Worm (Caenorhabditis elegans): ENCODE measurements around the gene gcy-6.

- no peak for TF ChIP-seq ama-1 (optimal IDR thresholded peaks at IDR 0.05)
- no peak for TF ChIP-seq ama-1 (GFP tag; optimal IDR thresholded peaks at IDR 0.05)
- no peak for TF ChIP-seq F52B5.7 (tag; optimal IDR thresholded peaks at IDR 0.05)
- TF ChIP-seq rpc-1 (optimal IDR thresholded peaks at IDR 0.05), result no peak
- no peak for TF ChIP-seq rpc-1 (tag; optimal IDR thresholded peaks at IDR 0.05)
Measured at ce11 chrV:10352928-10353427, 39.1 kb upstream of the gcy-6 start, which contains the start of gene nol-56.

All from whole organism, young adult.